Worm (Caenorhabditis elegans): ENCODE results near the gene hda-2.

DNA sequence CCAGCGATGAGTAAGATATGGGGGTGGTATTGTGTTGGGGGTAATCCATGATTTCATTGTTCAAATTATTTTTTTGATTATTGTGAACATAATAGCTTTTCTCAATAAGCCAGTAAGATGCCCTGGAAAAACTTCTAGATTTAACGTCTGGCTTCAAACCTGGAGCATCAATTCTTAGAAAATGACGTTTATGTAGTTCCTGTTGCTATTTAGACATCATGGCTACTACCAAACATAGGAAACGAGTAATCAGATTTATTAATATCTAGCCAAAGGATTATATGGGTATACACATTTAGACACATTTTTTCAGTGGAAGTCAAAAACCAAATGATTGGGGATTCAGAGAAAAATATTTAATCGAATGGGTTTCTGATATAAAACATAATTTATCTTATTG is 37.2 kb upstream of the hda-2 start:
- TF ChIP-seq ekl-4 (GFP tag; IDR thresholded peaks at IDR 0.05) (no peak), zfh-2 (GFP tag; conservative IDR thresholded peaks at IDR 0.05) (no peak), chd-7 (tag; optimal IDR thresholded peaks at IDR 0.05) (no peak)

Measured in whole organism, young adult.